Fruit fly (Drosophila melanogaster): Measurements from ENCODE around the gene Or85f.

The Or85f gene

dm6 chr3R:9393542-9394025 lies 4.4 kb upstream of the Or85f start (continued):
- TF ChIP-seq Deaf1 (tag; optimal IDR thresholded peaks at IDR 0.05) (no peak), pnt (GFP tag; optimal IDR thresholded peaks at IDR 0.05) (peak; percentile 46), Oli (tag; optimal IDR thresholded peaks at IDR 0.05) (peak; percentile 69), Ets65A (GFP tag) (no peak), CG7745 (tag; optimal IDR thresholded peaks at IDR 0.05) (peak; percentile 75), CG10565 (GFP tag; optimal IDR thresholded peaks at IDR 0.05) (no peak), Ets97D (GFP tag; optimal IDR thresholded peaks at IDR 0.05) (no peak), tup (GFP tag; optimal IDR thresholded peaks at IDR 0.05) (peak; percentile 44), CG4854 (GFP tag; optimal IDR thresholded peaks at IDR 0.05) (peak; percentile 19), Mrtf (GFP tag; IDR thresholded peaks at IDR 0.05) (no peak), Nf-YC (tag; optimal IDR thresholded peaks at IDR 0.05) (no peak), tio (GFP tag; optimal IDR thresholded peaks at IDR 0.05) (peak; percentile 28), Blimp-1 (GFP tag; optimal IDR thresholded peaks at IDR 0.05) (peak; percentile 81), Oaz (GFP tag; IDR thresholded peaks at IDR 0.05) (no peak), CG2889 (GFP tag; IDR thresholded peaks at IDR 0.05) (no peak), CG8924 (tag; optimal IDR thresholded peaks at IDR 0.05) (peak; percentile 79), rib (GFP tag; IDR thresholded peaks at IDR 0.05) (peak; percentile 29; the same call in 1 of the 2 replicates), Adf1 (GFP tag; IDR thresholded peaks at IDR 0.05) (no peak), CG7928 (GFP tag; optimal IDR thresholded peaks at IDR 0.05) (no peak), NFAT (GFP tag; IDR thresholded peaks at IDR 0.05) (0 out of 2 replicates have a peak, but pooled peaks have one; percentile 17), Bteb2 (GFP tag; optimal IDR thresholded peaks at IDR 0.05) (no peak), pros (GFP tag; optimal IDR thresholded peaks at IDR 0.05) (peak; percentile 69), CG16863 (GFP tag; optimal IDR thresholded peaks at IDR 0.05) (peak; percentile 26), ap (GFP tag; IDR thresholded peaks at IDR 0.05) (no peak; the same call in 1 of the 2 replicates), CG18599 (GFP tag; optimal IDR thresholded peaks at IDR 0.05) (peak; percentile 67), eyg (GFP tag; optimal IDR thresholded peaks at IDR 0.05) (no peak), CG11695 (GFP tag; IDR thresholded peaks at IDR 0.05) (peak; percentile 65; the same call in 2 of the 3 replicates), CG14441 (GFP tag; IDR thresholded peaks at IDR 0.05) (0 out of 2 replicates have a peak, but pooled peaks have one; percentile 22), CG1233 (GFP tag; optimal IDR thresholded peaks at IDR 0.05) (peak; percentile 80), CG12659 (GFP tag; optimal IDR thresholded peaks at IDR 0.05) (peak; percentile 47), peb (GFP tag; IDR thresholded peaks at IDR 0.05) (peak; percentile 57; the same call in 1 of the 2 replicates), Vsx1 (GFP tag; optimal IDR thresholded peaks at IDR 0.05) (peak; percentile 58), kni (GFP tag; optimal IDR thresholded peaks at IDR 0.05) (peak; percentile 89), CG12744 (GFP tag; optimal IDR thresholded peaks at IDR 0.05) (no peak), tna (GFP tag; IDR thresholded peaks at IDR 0.05; ENCODE audit: partially characterized antibody) (no peak), sqz (GFP tag; optimal IDR thresholded peaks at IDR 0.05) (peak; percentile 72), CG10209 (GFP tag; optimal IDR thresholded peaks at IDR 0.05) (peak; percentile 79), tap (tag; optimal IDR thresholded peaks at IDR 0.05) (peak; percentile 64), Mad (GFP tag; optimal IDR thresholded peaks at IDR 0.05) (no peak), org-1 (GFP tag; optimal IDR thresholded peaks at IDR 0.05) (peak; percentile 42), CG12155 (GFP tag; optimal IDR thresholded peaks at IDR 0.05) (peak; percentile 20), NC2β (GFP tag; optimal IDR thresholded peaks at IDR 0.05) (peak; percentile 53), grau (tag; optimal IDR thresholded peaks at IDR 0.05) (peak; percentile 74), Jarid2 (GFP tag; optimal IDR thresholded peaks at IDR 0.05) (no peak), hkb (optimal IDR thresholded peaks at IDR 0.05) (no peak), hkb (GFP tag; IDR thresholded peaks at IDR 0.05) (peak; percentile 75), Lpt (GFP tag; optimal IDR thresholded peaks at IDR 0.05) (no peak), fd96Cb (tag; optimal IDR thresholded peaks at IDR 0.05) (peak; percentile 72), CG2712 (tag; optimal IDR thresholded peaks at IDR 0.05) (peak; percentile 89), p53 (GFP tag; optimal IDR thresholded peaks at IDR 0.05) (no peak), bsh (GFP tag; optimal IDR thresholded peaks at IDR 0.05) (peak; percentile 89 to 95)
